Worm (Caenorhabditis elegans) whole organism, early embryonic: ENCODE results near the gene spe-41.

Experiments
- ceh-13 ChIP-seq: fragments of 200-800 bp; sonication (Bioruptor generic); optimal IDR thresholded peaks from 2 replicates; lab custom pipeline; 2018; ENCODE audit warnings: mild to moderate bottlenecking, missing genetic modification characterization, missing compliant biosample characterization
- sea-1 ChIP-seq: fragments of 200-800 bp; sonication (Bioruptor generic); conservative IDR thresholded peaks from 2 replicates; pipeline ENCODE4 v1.3.6; 2022; ENCODE audit warnings: missing genetic modification characterization, missing compliant biosample characterization

DNA sequence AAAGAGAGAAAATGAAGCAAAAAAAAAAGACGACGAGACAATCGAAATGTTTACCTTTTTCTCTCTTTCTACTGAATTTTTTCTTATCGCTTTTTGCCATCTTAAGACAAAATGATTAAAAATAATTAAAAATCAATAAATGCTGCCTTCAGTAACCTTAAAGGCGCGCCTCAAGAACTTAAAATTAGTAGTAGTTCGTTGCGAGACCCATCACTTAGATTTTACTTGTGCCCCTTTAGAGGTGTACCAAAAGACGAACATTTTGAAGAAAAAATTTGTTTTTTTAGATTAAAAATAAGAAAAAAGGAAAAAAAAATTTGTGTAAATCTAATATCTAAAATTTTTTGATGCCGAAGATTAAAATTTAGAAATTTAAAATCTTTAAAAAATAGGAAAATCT lies 27.0 kb upstream of the spe-41 start:
- no peak for TF ChIP-seq ceh-13 (GFP tag; lab: Kevin White, UChicago)
- TF ChIP-seq sea-1 (GFP tag; lab: Robert Waterston, UW), result no peak
